Worm (Caenorhabditis elegans): ENCODE results near the gene grl-4.

Gene grl-4

ce11 chrIV:7338042-7338441, 27.5 kb upstream of the grl-4 start:
- TF ChIP-seq unc-62 (GFP tag; optimal IDR thresholded peaks at IDR 0.05) (no peak), nhr-129 (tag; optimal IDR thresholded peaks at IDR 0.05) (no peak), nhr-21 (tag; optimal IDR thresholded peaks at IDR 0.05) (no peak), Y55F3AM.14 (GFP tag; optimal IDR thresholded peaks at IDR 0.05) (no peak), zag-1 (tag; optimal IDR thresholded peaks at IDR 0.05) (no peak), dmd-4 (tag; optimal IDR thresholded peaks at IDR 0.05) (no peak), aly-2 (tag; optimal IDR thresholded peaks at IDR 0.05) (no peak), ZK546.5 (tag; optimal IDR thresholded peaks at IDR 0.05) (no peak), nhr-25 (tag; optimal IDR thresholded peaks at IDR 0.05) (no peak), lin-39 (tag; optimal IDR thresholded peaks at IDR 0.05) (no peak), blmp-1 (tag; optimal IDR thresholded peaks at IDR 0.05; ENCODE audit: insufficient read depth) (no peak), elt-1 (tag; optimal IDR thresholded peaks at IDR 0.05) (no peak), egl-27 (tag; optimal IDR thresholded peaks at IDR 0.05) (no peak), elt-3 (tag; optimal IDR thresholded peaks at IDR 0.05) (no peak)

ce11 chrIV:7332695-7333094, 22.1 kb upstream of the grl-4 start, which contains the start of gene ocr-4:
Gene ocr-4, minus strand, starts transcription at chrIV:7332795.
- TF ChIP-seq mbf-1 (tag; optimal IDR thresholded peaks at IDR 0.05) = no peak
- no peak for TF ChIP-seq ama-1 (optimal IDR thresholded peaks at IDR 0.05)

ce11 chrIV:7328918-7329317, 18.4 kb upstream of the grl-4 start, which contains the start of gene sqst-2:
Gene sqst-2, minus strand, starts transcription at chrIV:7328975.
- TF ChIP-seq fos-1 (tag; optimal IDR thresholded peaks at IDR 0.05) (peak; percentile 89), unc-55 (GFP tag; optimal IDR thresholded peaks at IDR 0.05) (no peak)

- peak; percentile 98 for TF ChIP-seq fos-1 (tag; optimal IDR thresholded peaks at IDR 0.05)
- TF ChIP-seq elt-3 (tag; optimal IDR thresholded peaks at IDR 0.05) = no peak
- TF ChIP-seq gmeb-1 (tag; optimal IDR thresholded peaks at IDR 0.05) = peak; percentile 35
- TF ChIP-seq sma-9 (GFP tag; optimal IDR thresholded peaks at IDR 0.05) = peak; percentile 29
- TF ChIP-seq sma-9 (tag; optimal IDR thresholded peaks at IDR 0.05) = no peak
- peak; percentile 62 for TF ChIP-seq crh-2 (tag; optimal IDR thresholded peaks at IDR 0.05)
- TF ChIP-seq sma-3 (GFP tag; optimal IDR thresholded peaks at IDR 0.05) = no peak
Measured at ce11 chrIV:7326613-7327149, 16.1 kb upstream of the grl-4 start, which contains the start of gene ifo-1. Gene ifo-1, minus strand, starts transcription at chrIV:7326663.

ce11 chrIV:7325698-7326097, 15.1 kb upstream of the grl-4 start:
- no peak for TF ChIP-seq nhr-10 (tag; optimal IDR thresholded peaks at IDR 0.05)
- TF ChIP-seq fos-1 (tag; optimal IDR thresholded peaks at IDR 0.05) = peak; percentile 96
- TF ChIP-seq crh-2 (tag; optimal IDR thresholded peaks at IDR 0.05) = peak; percentile 76

- TF ChIP-seq nhr-129 (tag; optimal IDR thresholded peaks at IDR 0.05) = no peak
- no peak for TF ChIP-seq zag-1 (tag; optimal IDR thresholded peaks at IDR 0.05)
- no peak for TF ChIP-seq unc-39 (tag; optimal IDR thresholded peaks at IDR 0.05)
- no peak for TF ChIP-seq nhr-237 (tag; optimal IDR thresholded peaks at IDR 0.05)
- no peak for TF ChIP-seq nhr-12 (tag; optimal IDR thresholded peaks at IDR 0.05)
- no peak for TF ChIP-seq alr-1 (tag; optimal IDR thresholded peaks at IDR 0.05)
- no peak for TF ChIP-seq nhr-10 (tag; optimal IDR thresholded peaks at IDR 0.05)
- no peak for TF ChIP-seq unc-62 (GFP tag; optimal IDR thresholded peaks at IDR 0.05)
- no peak for TF ChIP-seq nhr-21 (tag; optimal IDR thresholded peaks at IDR 0.05)
- no peak for TF ChIP-seq lin-11 (tag; optimal IDR thresholded peaks at IDR 0.05)
- TF ChIP-seq peb-1 (tag; optimal IDR thresholded peaks at IDR 0.05) = no peak
- no peak for TF ChIP-seq fos-1 (tag; optimal IDR thresholded peaks at IDR 0.05)
- TF ChIP-seq Y55F3AM.14 (GFP tag; optimal IDR thresholded peaks at IDR 0.05) = no peak
- no peak for TF ChIP-seq nhr-25 (tag; optimal IDR thresholded peaks at IDR 0.05)
- TF ChIP-seq R02D3.7 (tag; optimal IDR thresholded peaks at IDR 0.05) = no peak
- no peak for TF ChIP-seq ztf-1 (GFP tag; conservative IDR thresholded peaks at IDR 0.05)
- no peak for TF ChIP-seq unc-55 (GFP tag; optimal IDR thresholded peaks at IDR 0.05)
Measured at ce11 chrIV:7324913-7325312, 14.4 kb upstream of the grl-4 start.
